Fruit fly (Drosophila melanogaster): Measurements from ENCODE around the gene CG17475.

dm6 chr3R:17126838-17127237 lies 3.4 kb downstream of the CG17475 start, which contains the start of the genes CG17477 and CG31269:
- TF ChIP-seq net (GFP tag; optimal IDR thresholded peaks at IDR 0.05) (no peak), CG15336 (GFP tag; IDR thresholded peaks at IDR 0.05) (no peak), CG34406 (GFP tag; optimal IDR thresholded peaks at IDR 0.05) (no peak), Blimp-1 (GFP tag; optimal IDR thresholded peaks at IDR 0.05) (no peak), CG8632 (GFP tag; optimal IDR thresholded peaks at IDR 0.05) (no peak)
